Worm (Caenorhabditis elegans) whole organism, young adult: ENCODE measurements around the gene F48E8.8.

Experiments
- B0019.2 ChIP-seq: fragments of 200-800 bp; sonication (Bioruptor generic); conservative IDR thresholded peaks from 2 replicates; pipeline ENCODE4 v1.3.6; 2022; ENCODE audit warnings: missing genetic modification reagents, missing genetic modification characterization, missing compliant biosample characterization
- B0261.1 ChIP-seq: sonication (generic microtip); optimal IDR thresholded peaks from 2 replicates; lab custom pipeline; 2016; ENCODE audit warnings: mild to moderate bottlenecking, missing genetic modification characterization, moderate library complexity, missing compliant biosample characterization
- F33H1.4 ChIP-seq: fragments of 200-800 bp; sonication (Bioruptor generic); IDR thresholded peaks from 2 replicates; pipeline ENCODE4 v1.3.6; 2022; ENCODE audit warnings: missing genetic modification reagents, missing genetic modification characterization, missing compliant biosample characterization
- F37B4.10 ChIP-seq: fragments of 200-800 bp; sonication (Bioruptor generic); IDR thresholded peaks from 2 replicates; pipeline ENCODE4 v1.3.6; 2022; ENCODE audit warnings: missing genetic modification characterization, missing compliant biosample characterization
- F39B2.1 ChIP-seq: fragments of 200-800 bp; sonication (Bioruptor generic); IDR thresholded peaks from 2 replicates; pipeline ENCODE4 v1.3.6; 2022; ENCODE audit warnings: missing genetic modification reagents, missing genetic modification characterization, missing compliant biosample characterization
- K11D2.4 ChIP-seq: fragments of 200-800 bp; sonication (Bioruptor generic); IDR thresholded peaks from 2 replicates; pipeline ENCODE4 v1.3.6; 2022; ENCODE audit warnings: missing genetic modification reagents, missing genetic modification characterization, missing compliant biosample characterization
- T26A5.8 ChIP-seq: sonication (generic microtip); optimal IDR thresholded peaks from 2 replicates; lab custom pipeline; 2016; ENCODE audit warnings: missing genetic modification characterization, missing compliant biosample characterization
- Y53F4B.3 ChIP-seq: fragments of 200-800 bp; sonication (Bioruptor generic); IDR thresholded peaks from 2 replicates; pipeline ENCODE4 v1.3.6; 2022; ENCODE audit warnings: missing genetic modification reagents, missing genetic modification characterization, missing compliant biosample characterization
- Y56A3A.18 ChIP-seq: fragments of 200-800 bp; sonication (Bioruptor generic); IDR thresholded peaks from 2 replicates; pipeline ENCODE4 v1.3.6; 2022; ENCODE audit warnings: missing genetic modification reagents, missing genetic modification characterization, missing compliant biosample characterization
- Y79H2A.3 ChIP-seq: fragments of 200-800 bp; sonication (Bioruptor generic); conservative IDR thresholded peaks from 2 replicates; pipeline ENCODE4 v1.3.6; 2022; ENCODE audit warnings: missing genetic modification reagents, missing genetic modification characterization, missing compliant biosample characterization
- aptf-2 ChIP-seq: fragments of 200-800 bp; sonication (Bioruptor generic); conservative IDR thresholded peaks from 2 replicates; pipeline ENCODE4 v1.3.6; 2022; ENCODE audit warnings: missing genetic modification reagents, missing genetic modification characterization, missing compliant biosample characterization
- attf-5 ChIP-seq: fragments of 200-800 bp; sonication (Bioruptor generic); optimal IDR thresholded peaks from 2 replicates; lab custom pipeline; 2018; ENCODE audit warnings: mild to moderate bottlenecking, missing genetic modification characterization, missing compliant biosample characterization
- bed-1 ChIP-seq: fragments of 200-800 bp; sonication (Bioruptor generic); IDR thresholded peaks from 2 replicates; pipeline ENCODE4 v1.3.6; 2022; ENCODE audit warnings: missing genetic modification reagents, missing genetic modification characterization, missing compliant biosample characterization
- ceh-79 ChIP-seq: sonication (generic microtip); optimal IDR thresholded peaks from 2 replicates; lab custom pipeline; 2017; ENCODE audit warnings: mild to moderate bottlenecking, missing genetic modification characterization, missing compliant biosample characterization
- chd-7 ChIP-seq: sonication (generic microtip); optimal IDR thresholded peaks from 2 replicates; lab custom pipeline; 2016; ENCODE audit warnings: mild to moderate bottlenecking, missing genetic modification characterization, moderate library complexity, missing compliant biosample characterization
- efl-1 ChIP-seq: fragments of 150-350 bp; optimal IDR thresholded peaks from 2 replicates; lab custom pipeline; 2014; ENCODE audit warnings: missing biosample characterization, missing genetic modification reagents, missing genetic modification characterization
- egl-18 ChIP-seq: fragments of 200-800 bp; sonication (Bioruptor generic); IDR thresholded peaks from 2 replicates; pipeline ENCODE4 v1.3.6; 2022; ENCODE audit warnings: missing genetic modification reagents, missing genetic modification characterization, missing compliant biosample characterization
- egl-44 ChIP-seq: fragments of 200-800 bp; sonication (Bioruptor generic); IDR thresholded peaks from 2 replicates; pipeline ENCODE4 v1.3.6; 2022; ENCODE audit warnings: missing genetic modification reagents, missing genetic modification characterization, missing compliant biosample characterization
- ekl-4 ChIP-seq: fragments of 200-800 bp; sonication (Bioruptor generic); IDR thresholded peaks from 2 replicates; pipeline ENCODE4 v1.3.6; 2022; ENCODE audit warnings: missing genetic modification reagents, missing genetic modification characterization, missing compliant biosample characterization
- fkh-3 ChIP-seq: sonication (generic microtip); optimal IDR thresholded peaks from 2 replicates; lab custom pipeline; 2016; ENCODE audit warnings: mild to moderate bottlenecking, missing genetic modification characterization, missing compliant biosample characterization
- him-1 ChIP-seq: sonication (generic microtip); optimal IDR thresholded peaks from 2 replicates; lab custom pipeline; 2016; ENCODE audit warnings: missing genotype, missing genetic modification reagents, missing genetic modification characterization, missing compliant biosample characterization
- hsf-1 ChIP-seq: fragments of 200-800 bp; sonication (Bioruptor generic); IDR thresholded peaks from 2 replicates; pipeline ENCODE4 v1.3.6; 2022; ENCODE audit warnings: missing genetic modification reagents, missing genetic modification characterization, missing compliant biosample characterization
- let-607 ChIP-seq, 2 experiments: fragments of 200-800 bp in 1 of 2; sonication (Bioruptor generic) in 1 of 2; sonication (generic microtip) in 1 of 2; optimal IDR thresholded peaks; 2 replicates each; lab custom pipeline; 2016 to 2018; ENCODE audit warnings: mild to moderate bottlenecking in 2 of 2, missing compliant biosample characterization in 2 of 2, missing genetic modification characterization in 2 of 2, moderate library complexity in 2 of 2, missing genotype in 1 of 2
- lin-40 ChIP-seq: sonication (generic microtip); optimal IDR thresholded peaks from 2 replicates; lab custom pipeline; 2016; ENCODE audit warnings: missing genetic modification characterization, mild to moderate bottlenecking, missing compliant biosample characterization, missing genotype, missing genetic modification reagents
- lir-1 ChIP-seq: fragments of 200-800 bp; sonication (Bioruptor generic); conservative IDR thresholded peaks from 2 replicates; pipeline ENCODE4 v1.3.6; 2022; ENCODE audit warnings: missing genetic modification reagents, missing genetic modification characterization, missing compliant biosample characterization
- madf-10 ChIP-seq: sonication (generic microtip); optimal IDR thresholded peaks from 2 replicates; lab custom pipeline; 2016; ENCODE audit warnings: mild to moderate bottlenecking, missing genetic modification characterization, missing compliant biosample characterization
- madf-8 ChIP-seq: fragments of 200-800 bp; sonication (Bioruptor generic); conservative IDR thresholded peaks from 2 replicates; pipeline ENCODE4 v1.3.6; 2022; ENCODE audit warnings: missing genetic modification reagents, missing genetic modification characterization, missing compliant biosample characterization
- mxl-1 ChIP-seq: sonication (generic microtip); optimal IDR thresholded peaks from 2 replicates; lab custom pipeline; 2016; ENCODE audit warnings: missing genetic modification characterization, missing compliant biosample characterization
- nhr-80 ChIP-seq: sonication (generic microtip); optimal IDR thresholded peaks from 2 replicates; lab custom pipeline; 2016; ENCODE audit warnings: missing genetic modification characterization, missing compliant biosample characterization
- pha-4 ChIP-seq: fragments of 150-350 bp; sonication (generic microtip); optimal IDR thresholded peaks from 2 replicates; lab custom pipeline; 2014; ENCODE audit warnings: missing biosample characterization, missing genetic modification reagents, missing genetic modification characterization
- snpc-1.1 ChIP-seq: sonication (generic microtip); optimal IDR thresholded peaks from 2 replicates; lab custom pipeline; 2017; ENCODE audit warnings: missing genetic modification characterization, mild to moderate bottlenecking, missing compliant biosample characterization, antibody characterized with exemption, moderate library complexity, missing genotype, missing genetic modification reagents; ENCODE audit not compliant: insufficient read depth
- snpc-3.4 ChIP-seq: sonication (generic microtip); optimal IDR thresholded peaks from 2 replicates; lab custom pipeline; 2017; ENCODE audit warnings: missing genetic modification characterization, mild to moderate bottlenecking, missing compliant biosample characterization, antibody characterized with exemption, moderate library complexity, missing genotype, missing genetic modification reagents
- tbp1 ChIP-seq: fragments of 200-800 bp; sonication (Bioruptor generic); optimal IDR thresholded peaks from 2 replicates; lab custom pipeline; 2018; ENCODE audit warnings: mild to moderate bottlenecking, missing genetic modification characterization, missing compliant biosample characterization
- unc-130 ChIP-seq: sonication (generic microtip); optimal IDR thresholded peaks from 2 replicates; lab custom pipeline; 2016; ENCODE audit warnings: missing genetic modification reagents, missing genetic modification characterization, missing compliant biosample characterization
- unc-62 ChIP-seq: fragments of 150-350 bp; optimal IDR thresholded peaks from 2 replicates; lab custom pipeline; 2014; ENCODE audit warnings: missing biosample characterization, missing genetic modification reagents, missing genetic modification characterization
- xnd-1 ChIP-seq: sonication (generic microtip); optimal IDR thresholded peaks from 2 replicates; lab custom pipeline; 2016; ENCODE audit warnings: missing genotype, missing genetic modification reagents, missing genetic modification characterization, missing compliant biosample characterization
- ztf-18 ChIP-seq: sonication (generic microtip); optimal IDR thresholded peaks from 2 replicates; lab custom pipeline; 2016; ENCODE audit warnings: missing genotype, mild to moderate bottlenecking, missing genetic modification characterization, missing compliant biosample characterization
- ztf-28 ChIP-seq: fragments of 200-800 bp; sonication (Bioruptor generic); IDR thresholded peaks from 2 replicates; pipeline ENCODE4 v1.3.6; 2022; ENCODE audit warnings: missing genetic modification reagents, missing genetic modification characterization, missing compliant biosample characterization

The F48E8.8 gene

ce11 chrIII:5438064-5438463 is 11.5 kb downstream of the F48E8.8 start:
- TF ChIP-seq ztf-28 (0 out of 2 replicates have a peak, but pooled peaks have one; percentile 4), snpc-3.4 (tag; lab: Kevin White, UChicago) (no peak), nhr-80 (tag; lab: Kevin White, UChicago) (peak; percentile 67), F39B2.1 (GFP tag; lab: Robert Waterston, UW) (no peak), ekl-4 (GFP tag; lab: Robert Waterston, UW) (no peak), T26A5.8 (tag; lab: Kevin White, UChicago) (no peak), tbp1 (GFP tag; lab: Kevin White, UChicago) (no peak), B0019.2 (GFP tag; lab: Robert Waterston, UW) (no peak), efl-1 (GFP tag; lab: Kevin White, UChicago) (no peak), pha-4 (tag; lab: Kevin White, UChicago) (no peak)

DNA sequence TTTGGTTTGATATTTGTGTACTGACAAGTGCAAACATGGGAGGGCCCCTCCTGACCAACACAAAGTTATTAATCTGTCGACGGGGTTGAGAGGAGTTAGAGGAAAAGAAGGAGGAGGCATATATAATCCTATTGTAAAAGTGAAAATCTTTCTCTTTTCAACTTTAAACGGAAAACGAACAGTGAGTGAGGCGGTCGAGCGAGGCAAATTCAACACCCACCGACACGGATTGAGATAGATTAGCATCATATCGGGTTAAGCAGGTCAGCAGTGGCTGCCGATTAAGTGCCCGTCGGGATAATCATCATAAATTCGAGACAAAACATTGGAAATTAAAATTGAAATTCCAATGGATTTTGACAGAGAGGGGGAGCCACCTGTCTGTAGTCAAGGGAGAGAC is 13.3 kb downstream of the F48E8.8 start:
- no peak for TF ChIP-seq Y79H2A.3
- TF ChIP-seq chd-7 (tag; lab: Kevin White, UChicago) = no peak
- no peak for TF ChIP-seq nhr-80 (tag; lab: Kevin White, UChicago)
- no peak for TF ChIP-seq unc-62 (GFP tag; lab: Kevin White, UChicago)
- TF ChIP-seq snpc-1.1 (tag; lab: Kevin White, UChicago) = no peak
- no peak for TF ChIP-seq unc-130
- no peak for TF ChIP-seq mxl-1 (tag; lab: Kevin White, UChicago)
- TF ChIP-seq attf-5 = no peak
- no peak for TF ChIP-seq madf-8 (GFP tag; lab: Robert Waterston, UW)
- TF ChIP-seq aptf-2 = no peak
- TF ChIP-seq ceh-79 (tag; lab: Kevin White, UChicago) = no peak
- TF ChIP-seq him-1 (tag; lab: Kevin White, UChicago) = no peak
- TF ChIP-seq, all 124 proteins: peak for 0

DNA sequence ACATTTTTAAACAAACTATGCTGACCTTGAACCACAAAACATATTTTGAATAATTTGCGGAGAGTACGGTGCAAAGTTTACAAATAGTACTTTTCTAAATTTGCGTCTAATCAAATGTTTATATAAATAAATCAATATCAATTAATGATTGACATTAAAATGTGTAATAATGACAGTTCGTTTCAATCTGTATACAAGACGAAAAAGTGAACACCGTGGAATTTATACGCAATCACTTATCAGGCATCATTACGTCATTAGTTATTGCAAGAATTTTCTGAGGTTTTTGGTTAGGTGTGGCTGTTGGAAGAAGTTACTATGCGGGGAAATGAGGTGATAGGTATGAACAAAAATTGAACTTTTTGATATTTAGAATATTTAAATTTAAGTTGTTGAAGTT is 22.5 kb downstream of the F48E8.8 start:
- TF ChIP-seq lin-40 (tag; lab: Kevin White, UChicago) (no peak), bed-1 (GFP tag; lab: Robert Waterston, UW) (no peak), egl-18 (GFP tag; lab: Robert Waterston, UW) (no peak), nhr-80 (tag; lab: Kevin White, UChicago) (peak; percentile 47), ceh-79 (tag; lab: Kevin White, UChicago) (no peak), let-607 (tag; optimal IDR thresholded peaks at IDR 0.05; lab: Kevin White, UChicago) (peak; percentile 48 to 77), madf-10 (tag; lab: Kevin White, UChicago) (no peak), egl-44 (no peak)

ce11 chrIII:5424363-5424762 is 25.2 kb downstream of the F48E8.8 start:
- no peak for TF ChIP-seq Y53F4B.3 (GFP tag; lab: Robert Waterston, UW)
- TF ChIP-seq hsf-1 (GFP tag; lab: Robert Waterston, UW) = peak; percentile 50; the same call in 1 of the 2 replicates

DNA sequence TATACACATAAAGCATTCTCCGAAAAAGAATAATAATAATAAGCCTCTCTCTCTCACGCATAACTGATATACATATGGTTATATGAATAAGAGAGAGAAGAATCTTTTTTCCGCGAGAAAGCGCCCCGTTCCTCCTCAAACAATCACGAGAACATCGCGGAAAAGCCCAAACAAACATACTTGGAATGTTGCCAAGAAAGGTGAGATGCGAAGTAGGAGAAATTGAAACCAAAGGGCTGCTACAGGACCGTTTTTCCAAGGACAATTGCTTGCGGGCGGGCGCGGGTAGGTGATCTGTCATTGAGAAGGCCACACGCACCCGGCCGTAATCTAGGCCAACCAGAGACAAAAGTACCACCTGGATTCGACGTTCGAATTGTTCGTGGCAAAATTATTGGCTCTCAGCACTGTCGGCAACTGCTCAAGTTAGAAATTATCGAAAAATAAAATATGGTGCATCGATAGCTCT is 25.9 kb downstream of the F48E8.8 start, which contains the start of gene dnj-24:
TSS of gene dnj-24 (minus strand) at position 419 of the 469 bp plus-strand sequence.
- no peak for TF ChIP-seq him-1 (tag; lab: Kevin White, UChicago)
- no peak for TF ChIP-seq K11D2.4 (GFP tag; lab: Robert Waterston, UW)
- TF ChIP-seq F37B4.10 (GFP tag; lab: Robert Waterston, UW) = no peak
- TF ChIP-seq lir-1 (GFP tag; lab: Robert Waterston, UW) = no peak
- TF ChIP-seq fkh-3 (tag; lab: Kevin White, UChicago) = no peak
- TF ChIP-seq ztf-18 (tag; lab: Kevin White, UChicago) = no peak
- TF ChIP-seq Y56A3A.18 (GFP tag; lab: Robert Waterston, UW) = no peak
- no peak for TF ChIP-seq snpc-3.4 (tag; lab: Kevin White, UChicago)
- no peak for TF ChIP-seq F33H1.4
- no peak for TF ChIP-seq madf-8 (GFP tag; lab: Robert Waterston, UW)
- no peak for TF ChIP-seq ceh-79 (tag; lab: Kevin White, UChicago)
- no peak for TF ChIP-seq xnd-1 (tag; lab: Kevin White, UChicago)
- no peak for TF ChIP-seq B0261.1 (tag; lab: Kevin White, UChicago)
- TF ChIP-seq, all 124 proteins: peak for 0
